Worm (Caenorhabditis elegans): ENCODE results near the gene fbxc-52.

The fbxc-52 gene

ce11 chrII:3709255-3709654 lies 7.8 kb upstream of the fbxc-52 start, which contains the start of gene srx-110:
TSS of gene srx-110 (plus strand) at chrII:3709555.
- no peak for TF ChIP-seq F22D6.2 (tag; optimal IDR thresholded peaks at IDR 0.05)
- TF ChIP-seq nhr-120 (GFP tag; IDR thresholded peaks at IDR 0.05): no peak
- TF ChIP-seq ama-1 (optimal IDR thresholded peaks at IDR 0.05): no peak
- TF ChIP-seq ama-1 (GFP tag; optimal IDR thresholded peaks at IDR 0.05): no peak
- no peak for TF ChIP-seq ceh-100 (GFP tag; IDR thresholded peaks at IDR 0.05)
- no peak for TF ChIP-seq F49E8.2 (tag; optimal IDR thresholded peaks at IDR 0.05; ENCODE audit: insufficient read depth)

- TF ChIP-seq Y95B8A.8 (GFP tag; IDR thresholded peaks at IDR 0.05) (no peak), nhr-80 (tag; optimal IDR thresholded peaks at IDR 0.05) (no peak), B0035.1 (tag; optimal IDR thresholded peaks at IDR 0.05) (no peak), let-607 (tag; optimal IDR thresholded peaks at IDR 0.05) (no peak), mel-28 (tag; optimal IDR thresholded peaks at IDR 0.05; ENCODE audit: borderline replicate concordance) (no peak), dpl-1 (GFP tag; optimal IDR thresholded peaks at IDR 0.05) (no peak), mes-4 (tag; optimal IDR thresholded peaks at IDR 0.05) (no peak), snpc-1.3 (tag; optimal IDR thresholded peaks at IDR 0.05; ENCODE audit: insufficient read depth) (no peak)
Measured at ce11 chrII:3711047-3711446, 6.0 kb upstream of the fbxc-52 start, which contains the start of gene fbxc-53. TSS of gene fbxc-53 (plus strand) at chrII:3711291.

- TF ChIP-seq let-607 (tag; optimal IDR thresholded peaks at IDR 0.05) (no peak), F10E7.11 (tag; optimal IDR thresholded peaks at IDR 0.05) (no peak), xnd-1 (tag; optimal IDR thresholded peaks at IDR 0.05) (no peak), D2030.7 (GFP tag; IDR thresholded peaks at IDR 0.05) (no peak), ztf-18 (tag; optimal IDR thresholded peaks at IDR 0.05) (no peak), mel-28 (tag; optimal IDR thresholded peaks at IDR 0.05; ENCODE audit: borderline replicate concordance) (no peak), ztf-22 (GFP tag; optimal IDR thresholded peaks at IDR 0.05) (no peak), ztf-6 (GFP tag; IDR thresholded peaks at IDR 0.05) (no peak), ets-4 (GFP tag; optimal IDR thresholded peaks at IDR 0.05) (no peak), F22D6.2 (tag; optimal IDR thresholded peaks at IDR 0.05) (no peak), unc-62 (GFP tag; optimal IDR thresholded peaks at IDR 0.05) (no peak), repo-1 (tag; optimal IDR thresholded peaks at IDR 0.05) (no peak), lsy-27 (tag; optimal IDR thresholded peaks at IDR 0.05; ENCODE audit: borderline replicate concordance, insufficient read depth) (no peak), ztf-25 (GFP tag; IDR thresholded peaks at IDR 0.05) (no peak), madf-10 (tag; optimal IDR thresholded peaks at IDR 0.05) (no peak), tbp1 (GFP tag; optimal IDR thresholded peaks at IDR 0.05) (no peak), aptf-3 (GFP tag; IDR thresholded peaks at IDR 0.05) (no peak), Y53F4B.3 (GFP tag; IDR thresholded peaks at IDR 0.05) (no peak), tlf-1 (GFP tag; optimal IDR thresholded peaks at IDR 0.05) (no peak)
Measured at ce11 chrII:3714595-3714994, 2.5 kb upstream of the fbxc-52 start, which contains the start of gene srh-100. TSS of gene srh-100 (minus strand) at chrII:3714695.

- TF ChIP-seq ztf-22 (GFP tag; optimal IDR thresholded peaks at IDR 0.05) (no peak), ztf-28 (GFP tag; IDR thresholded peaks at IDR 0.05) (no peak), hmg-20 (GFP tag; IDR thresholded peaks at IDR 0.05) (no peak), madf-10 (tag; optimal IDR thresholded peaks at IDR 0.05) (no peak), F39B2.1 (GFP tag; IDR thresholded peaks at IDR 0.05) (no peak), lin-40 (tag; optimal IDR thresholded peaks at IDR 0.05) (no peak), nfyb-1 (GFP tag; IDR thresholded peaks at IDR 0.05) (no peak), rpc-1 (optimal IDR thresholded peaks at IDR 0.05) (no peak), rpc-1 (tag; optimal IDR thresholded peaks at IDR 0.05) (no peak), ccch-3 (GFP tag; optimal IDR thresholded peaks at IDR 0.05) (no peak)
Measured at ce11 chrII:3716455-3716854, 606 bp upstream of the fbxc-52 start, which contains the start of gene srh-99. TSS of gene srh-99 (minus strand) at chrII:3716555.

Data from whole organism, young adult.